Fruit fly (Drosophila melanogaster): ENCODE results near the gene CG14811.

Gene CG14811

dm6 chrX:1861620-1862184 is 39.5 kb upstream of the CG14811 start, which contains the start of gene deltaCOP (continued):
- TF ChIP-seq grn (GFP tag; optimal IDR thresholded peaks at IDR 0.05), result no peak
- peak; percentile 30 for TF ChIP-seq run (tag; optimal IDR thresholded peaks at IDR 0.05)
- TF ChIP-seq Hr51 (GFP tag; optimal IDR thresholded peaks at IDR 0.05), result peak; percentile 75 to 88
- TF ChIP-seq Bteb2 (GFP tag; optimal IDR thresholded peaks at IDR 0.05), result peak; percentile 92
- peak; percentile 45; the same call in 1 of the 2 replicates for TF ChIP-seq Gsc (GFP tag; IDR thresholded peaks at IDR 0.05)
- TF ChIP-seq CG5180 (GFP tag; optimal IDR thresholded peaks at IDR 0.05), result no peak
- TF ChIP-seq btn (GFP tag; optimal IDR thresholded peaks at IDR 0.05), result peak; percentile 69
- peak; percentile 58 for TF ChIP-seq Blimp-1 (GFP tag; optimal IDR thresholded peaks at IDR 0.05)
- TF ChIP-seq rib (GFP tag; IDR thresholded peaks at IDR 0.05), result peak; percentile 75
- no peak for TF ChIP-seq ac (GFP tag; optimal IDR thresholded peaks at IDR 0.05)
- peak; percentile 14 for TF ChIP-seq Spps (tag; optimal IDR thresholded peaks at IDR 0.05)
- TF ChIP-seq CG14014 (GFP tag; IDR thresholded peaks at IDR 0.05), result peak; percentile 83
- peak; percentile 50 for TF ChIP-seq CG15696 (tag; optimal IDR thresholded peaks at IDR 0.05)
- peak; percentile 82 for TF ChIP-seq esg (GFP tag; conservative IDR thresholded peaks at IDR 0.05)
- TF ChIP-seq salm (tag; optimal IDR thresholded peaks at IDR 0.05), result peak; percentile 32
- peak; percentile 73 for TF ChIP-seq cato (GFP tag; optimal IDR thresholded peaks at IDR 0.05; ENCODE audit: borderline replicate concordance)
- TF ChIP-seq grau (tag; optimal IDR thresholded peaks at IDR 0.05), result peak; percentile 83
- TF ChIP-seq al (GFP tag; IDR thresholded peaks at IDR 0.05), result peak; percentile 88
- peak; percentile 77 for TF ChIP-seq CG9797 (GFP tag; optimal IDR thresholded peaks at IDR 0.05)
- peak; percentile 43 for TF ChIP-seq CG4328 (GFP tag; optimal IDR thresholded peaks at IDR 0.05)
- TF ChIP-seq CG7556 (GFP tag; optimal IDR thresholded peaks at IDR 0.05), result peak; percentile 77
- no peak for TF ChIP-seq fru (optimal IDR thresholded peaks at IDR 0.05)
- no peak for TF ChIP-seq yki (optimal IDR thresholded peaks at IDR 0.05)
- TF ChIP-seq CG7372 (GFP tag; IDR thresholded peaks at IDR 0.05), result peak; percentile 73
- no peak for TF ChIP-seq cad (GFP tag; optimal IDR thresholded peaks at IDR 0.05)
- no peak for TF ChIP-seq HLH4C (GFP tag; IDR thresholded peaks at IDR 0.05; ENCODE audit: partially characterized antibody)
- peak; percentile 92 for TF ChIP-seq CG9876 (GFP tag; optimal IDR thresholded peaks at IDR 0.05)
- peak; percentile 90 for TF ChIP-seq sob (GFP tag; IDR thresholded peaks at IDR 0.05)
- peak; percentile 41 for TF ChIP-seq CG15601 (tag; optimal IDR thresholded peaks at IDR 0.05)
- TF ChIP-seq nom (GFP tag; optimal IDR thresholded peaks at IDR 0.05), result peak; percentile 61
- peak; percentile 93 for TF ChIP-seq CG7786 (GFP tag; optimal IDR thresholded peaks at IDR 0.05)
- peak; percentile 83 for TF ChIP-seq bcd (GFP tag; optimal IDR thresholded peaks at IDR 0.05)
- TF ChIP-seq CG14050 (GFP tag; IDR thresholded peaks at IDR 0.05), result peak; percentile 71
- peak; percentile 86 for TF ChIP-seq CG11398 (GFP tag; optimal IDR thresholded peaks at IDR 0.05)
- peak; percentile 74 for TF ChIP-seq CG2712 (tag; optimal IDR thresholded peaks at IDR 0.05)
- no peak for TF ChIP-seq HLHmδ (GFP tag; optimal IDR thresholded peaks at IDR 0.05)
- TF ChIP-seq CG4820 (GFP tag; optimal IDR thresholded peaks at IDR 0.05), result peak; percentile 80
- TF ChIP-seq HmgZ (tag; optimal IDR thresholded peaks at IDR 0.05), result peak; percentile 79
- TF ChIP-seq Rfx (GFP tag; IDR thresholded peaks at IDR 0.05), result peak; percentile 89
- peak; percentile 62 for TF ChIP-seq CG14667 (GFP tag; IDR thresholded peaks at IDR 0.05)
- peak; percentile 79 for TF ChIP-seq unpg (GFP tag; optimal IDR thresholded peaks at IDR 0.05)
- TF ChIP-seq jigr1 (GFP tag; IDR thresholded peaks at IDR 0.05), result peak; percentile 67
- TF ChIP-seq Hmx (GFP tag; optimal IDR thresholded peaks at IDR 0.05), result no peak
- peak; percentile 68 for TF ChIP-seq CG3163 (GFP tag; optimal IDR thresholded peaks at IDR 0.05)
- peak; percentile 66; the same call in 1 of the 3 replicates for TF ChIP-seq H15 (GFP tag; IDR thresholded peaks at IDR 0.05)
- TF ChIP-seq D19B (GFP tag; optimal IDR thresholded peaks at IDR 0.05), result peak; percentile 92
- TF ChIP-seq gce (GFP tag; IDR thresholded peaks at IDR 0.05), result 0 out of 3 replicates have a peak, but pooled peaks have one; percentile 37
- no peak for TF ChIP-seq h (optimal IDR thresholded peaks at IDR 0.05)
- peak in 1 of 2 experiments; percentile 35 for TF ChIP-seq crp (GFP tag; optimal IDR thresholded peaks at IDR 0.05)
- peak; percentile 52 for TF ChIP-seq CG3995 (GFP tag; optimal IDR thresholded peaks at IDR 0.05)
- TF ChIP-seq Six4 (GFP tag; optimal IDR thresholded peaks at IDR 0.05), result peak; percentile 78
